Fruit fly (Drosophila melanogaster) S2 (cell line): ENCODE data around the gene PGAP5.

Experiments
- CG8478 ChIP-seq: fragments of >200 bp; optimal IDR thresholded peaks from 2 replicates; lab custom pipeline; 2018
- CTCF ChIP-seq, 2 experiments: fragments of >200 bp; optimal IDR thresholded peaks; 2 replicates each; lab custom pipeline; 2018

DNA sequence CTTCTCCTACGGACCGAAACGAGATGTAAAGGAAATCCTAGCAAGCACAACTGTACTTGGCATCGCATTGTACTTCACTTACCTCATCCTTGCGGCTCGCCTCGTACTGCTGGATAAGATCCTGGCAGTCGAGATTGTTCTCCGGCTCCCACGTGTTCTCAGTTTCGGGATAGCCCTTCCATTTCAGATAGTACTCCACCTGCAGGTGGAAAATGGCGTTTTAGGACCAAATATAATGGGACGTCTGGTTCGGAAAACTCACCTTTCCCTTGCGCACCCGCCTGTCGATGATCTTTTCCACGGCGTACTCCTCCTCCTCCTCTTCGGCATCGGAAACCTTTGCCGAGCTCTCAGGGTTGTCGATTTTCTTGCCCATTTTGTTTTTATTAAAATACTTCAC lies 11.8 kb downstream of the PGAP5 start:
- no peak for TF ChIP-seq CG8478
- peak; percentile 47 to 51 for TF ChIP-seq CTCF (optimal IDR thresholded peaks at IDR 0.05; lab: Kevin White, UChicago)
